Worm (Caenorhabditis elegans) whole organism, L1 larva: ENCODE results near the gene tag-89.

Source experiments
- C04F5.9 ChIP-seq: sonication (generic microtip); optimal IDR thresholded peaks from 2 replicates; lab custom pipeline; 2016; ENCODE audit warnings: missing genetic modification characterization, missing compliant biosample characterization
- C16A3.4 ChIP-seq: fragments of 150-350 bp; optimal IDR thresholded peaks from 2 replicates; lab custom pipeline; 2014; ENCODE audit warnings: missing biosample characterization, missing genetic modification characterization
- Y116A8C.19 ChIP-seq: sonication (generic microtip); optimal IDR thresholded peaks from 2 replicates; lab custom pipeline; 2016; ENCODE audit warnings: missing compliant biosample characterization, missing genetic modification characterization, borderline replicate concordance
- aha-1 ChIP-seq: fragments of 150-350 bp; optimal IDR thresholded peaks from 2 replicates; lab custom pipeline; 2014; ENCODE audit warnings: missing biosample characterization, missing genetic modification characterization
- ama-1 ChIP-seq: fragments of 150-350 bp; optimal IDR thresholded peaks from 2 replicates; lab custom pipeline; 2014
- blmp-1 ChIP-seq: fragments of 150-350 bp; optimal IDR thresholded peaks from 2 replicates; lab custom pipeline; 2014; ENCODE audit warnings: missing biosample characterization, missing genetic modification characterization
- ceh-8 ChIP-seq: fragments of 200-800 bp; sonication (Bioruptor generic); optimal IDR thresholded peaks from 2 replicates; lab custom pipeline; 2018; ENCODE audit warnings: mild to moderate bottlenecking, missing genetic modification characterization, moderate library complexity, missing compliant biosample characterization
- ceh-88 ChIP-seq: fragments of 200-800 bp; sonication (Bioruptor generic); IDR thresholded peaks from 2 replicates; pipeline ENCODE4 v1.3.6; 2022; ENCODE audit warnings: missing genetic modification characterization, missing compliant biosample characterization
- dsc-1 ChIP-seq: sonication (generic microtip); optimal IDR thresholded peaks from 2 replicates; lab custom pipeline; 2016; ENCODE audit warnings: mild to moderate bottlenecking, missing genetic modification characterization, missing compliant biosample characterization
- egl-13 ChIP-seq: sonication (generic microtip); optimal IDR thresholded peaks from 2 replicates; lab custom pipeline; 2016; ENCODE audit warnings: missing genotype, missing genetic modification reagents, missing genetic modification characterization, missing compliant biosample characterization
- ets-5 ChIP-seq: fragments of 200-800 bp; sonication (Bioruptor generic); IDR thresholded peaks from 2 replicates; pipeline ENCODE4 v1.3.6; 2022; ENCODE audit warnings: missing genetic modification characterization, missing compliant biosample characterization
- fkh-4 ChIP-seq: sonication (generic microtip); optimal IDR thresholded peaks from 2 replicates; lab custom pipeline; 2016; ENCODE audit warnings: missing compliant biosample characterization, missing genetic modification characterization, borderline replicate concordance
- fkh-8 ChIP-seq: sonication (generic microtip); optimal IDR thresholded peaks from 2 replicates; lab custom pipeline; 2016; ENCODE audit warnings: mild to moderate bottlenecking, missing genetic modification characterization, missing compliant biosample characterization
- fos-1 ChIP-seq: fragments of 150-350 bp; optimal IDR thresholded peaks from 2 replicates; lab custom pipeline; 2014; ENCODE audit warnings: missing biosample characterization, missing genetic modification characterization
- hlh-4 ChIP-seq: sonication (generic microtip); optimal IDR thresholded peaks from 2 replicates; lab custom pipeline; 2016; ENCODE audit warnings: mild to moderate bottlenecking, missing genetic modification characterization, missing compliant biosample characterization
- isw-1 ChIP-seq: fragments of 200-800 bp; sonication (Bioruptor generic); IDR thresholded peaks from 2 replicates; pipeline ENCODE4 v1.3.6; 2022; ENCODE audit warnings: missing genetic modification characterization, missing compliant biosample characterization
- jun-1 ChIP-seq: fragments of 150-350 bp; optimal IDR thresholded peaks from 2 replicates; lab custom pipeline; 2014; ENCODE audit warnings: missing biosample characterization, missing genetic modification reagents, missing genetic modification characterization
- lin-39 ChIP-seq: fragments of 150-350 bp; optimal IDR thresholded peaks from 2 replicates; lab custom pipeline; 2014; ENCODE audit warnings: missing biosample characterization, missing genetic modification reagents, missing genetic modification characterization
- nhr-19 ChIP-seq: fragments of 200-800 bp; sonication (Bioruptor generic); conservative IDR thresholded peaks from 2 replicates; pipeline ENCODE4 v1.3.6; 2022; ENCODE audit warnings: missing genetic modification characterization, missing compliant biosample characterization
- nhr-20 ChIP-seq: sonication (generic microtip); optimal IDR thresholded peaks from 2 replicates; lab custom pipeline; 2016; ENCODE audit warnings: mild to moderate bottlenecking, missing genetic modification characterization, missing compliant biosample characterization
- nhr-47 ChIP-seq: sonication (generic microtip); optimal IDR thresholded peaks from 2 replicates; lab custom pipeline; 2016; ENCODE audit warnings: mild to moderate bottlenecking, missing genetic modification characterization, moderate library complexity, missing compliant biosample characterization
- nhr-71 ChIP-seq: sonication (generic microtip); optimal IDR thresholded peaks from 2 replicates; lab custom pipeline; 2016; ENCODE audit warnings: mild to moderate bottlenecking, missing genetic modification characterization, moderate library complexity, missing compliant biosample characterization
- nhr-77 ChIP-seq: fragments of 150-350 bp; optimal IDR thresholded peaks from 2 replicates; lab custom pipeline; 2014; ENCODE audit warnings: missing biosample characterization, missing genetic modification characterization
- nhr-85 ChIP-seq: sonication (generic microtip); peaks from one replicate; lab custom pipeline; 2016; ENCODE audit warnings: missing genetic modification characterization, inconsistent platforms, missing compliant biosample characterization
- pag-3 ChIP-seq: sonication (generic microtip); optimal IDR thresholded peaks from 2 replicates; lab custom pipeline; 2017; ENCODE audit warnings: missing genetic modification characterization, mild to moderate bottlenecking, missing compliant biosample characterization, antibody characterized with exemption, borderline replicate concordance; ENCODE audit not compliant: insufficient read depth
- pqm-1 ChIP-seq: sonication (generic microtip); optimal IDR thresholded peaks from 3 replicates; lab custom pipeline; 2017; ENCODE audit warnings: missing biosample characterization, missing genetic modification characterization
- skn-1 ChIP-seq: fragments of 150-350 bp; optimal IDR thresholded peaks from 2 replicates; lab custom pipeline; 2014; ENCODE audit warnings: missing biosample characterization, missing genetic modification characterization
- sup-37 ChIP-seq: fragments of 200-800 bp; sonication (Bioruptor generic); optimal IDR thresholded peaks from 2 replicates; lab custom pipeline; 2018; ENCODE audit warnings: mild to moderate bottlenecking, missing genetic modification characterization, missing compliant biosample characterization
- tbx-2 ChIP-seq: sonication (generic microtip); optimal IDR thresholded peaks from 2 replicates; lab custom pipeline; 2016; ENCODE audit warnings: missing genetic modification characterization, missing compliant biosample characterization
- unc-130 ChIP-seq: fragments of 150-350 bp; optimal IDR thresholded peaks from 2 replicates; lab custom pipeline; 2017; ENCODE audit warnings: missing biosample characterization, missing genetic modification characterization, inconsistent platforms
- unc-30 ChIP-seq: sonication (generic microtip); optimal IDR thresholded peaks from 2 replicates; lab custom pipeline; 2017; ENCODE audit warnings: missing biosample characterization, missing genetic modification characterization
- unc-62 ChIP-seq: fragments of 150-350 bp; optimal IDR thresholded peaks from 2 replicates; lab custom pipeline; 2014; ENCODE audit warnings: missing biosample characterization, missing genetic modification reagents, missing genetic modification characterization
- vab-15 ChIP-seq: sonication (generic microtip); optimal IDR thresholded peaks from 2 replicates; lab custom pipeline; 2017; ENCODE audit warnings: missing genotype, mild to moderate bottlenecking, missing genetic modification characterization, missing compliant biosample characterization
- zag-1 ChIP-seq: fragments of 150-350 bp; optimal IDR thresholded peaks from 2 replicates; lab custom pipeline; 2014; ENCODE audit warnings: missing biosample characterization, missing genetic modification characterization
- ztf-11 ChIP-seq, 2 experiments: sonication (generic microtip); optimal IDR thresholded peaks; 2 replicates each; lab custom pipeline; 2016 to 2017; ENCODE audit warnings: missing genetic modification characterization in 2 of 2, missing biosample characterization in 1 of 2, missing compliant biosample characterization in 1 of 2
- ztf-4 ChIP-seq: fragments of 150-350 bp; optimal IDR thresholded peaks from 2 replicates; lab custom pipeline; 2014; ENCODE audit warnings: missing biosample characterization, missing genetic modification characterization

Gene tag-89

ce11 chrIV:11353946-11354458 lies 40.3 kb upstream of the tag-89 start, which contains the start of gene T01G1.2 (continued):
- TF ChIP-seq pag-3 (tag; lab: Kevin White, UChicago) (peak; percentile 4), nhr-71 (tag; lab: Kevin White, UChicago) (peak; percentile 73), ceh-88 (GFP tag; lab: Robert Waterston, UW) (no peak), zag-1 (tag; lab: Kevin White, UChicago) (no peak), sup-37 (no peak), ztf-11 (tag; optimal IDR thresholded peaks at IDR 0.05; lab: Kevin White, UChicago) (no peak), unc-130 (tag; lab: Kevin White, UChicago) (peak; percentile 31), vab-15 (tag; lab: Kevin White, UChicago) (no peak), nhr-20 (tag; lab: Kevin White, UChicago) (no peak), dsc-1 (tag; lab: Kevin White, UChicago) (peak; percentile 42), hlh-4 (no peak), pqm-1 (tag; lab: Kevin White, UChicago) (no peak), nhr-77 (tag; lab: Kevin White, UChicago) (no peak), blmp-1 (tag; lab: Kevin White, UChicago) (no peak), egl-13 (tag; lab: Kevin White, UChicago) (peak; percentile 15), ama-1 (no peak), lin-39 (tag; lab: Kevin White, UChicago) (no peak), ceh-8 (no peak), ets-5 (GFP tag; lab: Robert Waterston, UW) (no peak), aha-1 (tag; lab: Kevin White, UChicago) (no peak), fos-1 (tag; lab: Kevin White, UChicago) (no peak), tbx-2 (tag; lab: Kevin White, UChicago) (no peak), C04F5.9 (tag; lab: Kevin White, UChicago) (no peak)

ce11 chrIV:11359769-11360168 lies 34.6 kb upstream of the tag-89 start, which contains the start of gene klp-12:
Gene klp-12, minus strand, starts transcription at chrIV:11359869.
- TF ChIP-seq dsc-1 (tag; lab: Kevin White, UChicago) = no peak
- no peak for TF ChIP-seq lin-39 (tag; lab: Kevin White, UChicago)
- no peak for TF ChIP-seq jun-1 (tag; lab: Kevin White, UChicago)
- no peak for TF ChIP-seq fkh-4 (tag; lab: Kevin White, UChicago)
- no peak for TF ChIP-seq Y116A8C.19
- TF ChIP-seq skn-1 (tag; lab: Kevin White, UChicago) = no peak
- TF ChIP-seq pag-3 (tag; lab: Kevin White, UChicago) = no peak
- TF ChIP-seq ztf-4 (tag; lab: Kevin White, UChicago) = no peak
- TF ChIP-seq unc-62 (GFP tag; lab: Kevin White, UChicago) = no peak
- TF ChIP-seq fkh-8 (tag; lab: Kevin White, UChicago) = no peak
- TF ChIP-seq vab-15 (tag; lab: Kevin White, UChicago) = no peak
- no peak for TF ChIP-seq isw-1 (GFP tag; lab: Robert Waterston, UW)
- TF ChIP-seq fos-1 (tag; lab: Kevin White, UChicago) = no peak
- no peak for TF ChIP-seq nhr-19 (GFP tag; lab: Robert Waterston, UW)
- no peak for TF ChIP-seq unc-30 (tag; lab: Kevin White, UChicago)
- no peak for TF ChIP-seq sup-37

- TF ChIP-seq nhr-47 (tag; lab: Kevin White, UChicago) (no peak), nhr-85 (tag; lab: Kevin White, UChicago) (peak; percentile 7), fkh-8 (tag; lab: Kevin White, UChicago) (no peak), fos-1 (tag; lab: Kevin White, UChicago) (no peak), C16A3.4 (tag; lab: Kevin White, UChicago) (no peak)
Measured at ce11 chrIV:11361409-11361808, 32.9 kb upstream of the tag-89 start, which contains the start of gene T01G1.4. Gene T01G1.4, minus strand, starts transcription at chrIV:11361509.
